Worm (Caenorhabditis elegans): ENCODE measurements around the gene xpo-1.

xpo-1 gene

ce11 chrV:7809320-7810256 is 4.7 kb downstream of the xpo-1 start, which contains the start of gene ZK742.3:
TSS of gene ZK742.3 (minus strand) at chrV:7809912.
- no peak for TF ChIP-seq fos-1 (tag; optimal IDR thresholded peaks at IDR 0.05)
- TF ChIP-seq pqm-1 (tag; optimal IDR thresholded peaks at IDR 0.05) = peak; percentile 57
- TF ChIP-seq ceh-16 (tag; optimal IDR thresholded peaks at IDR 0.05) = no peak
- TF ChIP-seq nhr-28 (tag; optimal IDR thresholded peaks at IDR 0.05) = no peak
- no peak for TF ChIP-seq nhr-12 (tag; optimal IDR thresholded peaks at IDR 0.05)
- TF ChIP-seq zag-1 (tag; optimal IDR thresholded peaks at IDR 0.05) = no peak
- TF ChIP-seq jun-1 (tag; optimal IDR thresholded peaks at IDR 0.05) = no peak
- no peak for TF ChIP-seq elt-3 (tag; optimal IDR thresholded peaks at IDR 0.05)
- peak; percentile 59 for TF ChIP-seq elt-2 (tag; optimal IDR thresholded peaks at IDR 0.05)
- TF ChIP-seq pha-4 (tag; optimal IDR thresholded peaks at IDR 0.05) = peak; percentile 31
- no peak for TF ChIP-seq egl-27 (tag; optimal IDR thresholded peaks at IDR 0.05)

ce11 chrV:7810591-7810990 is 5.7 kb downstream of the xpo-1 start:
- no peak for TF ChIP-seq hmg-11 (tag; optimal IDR thresholded peaks at IDR 0.05)
- TF ChIP-seq ztf-4 (tag; optimal IDR thresholded peaks at IDR 0.05) = no peak
- no peak for TF ChIP-seq daf-12 (tag; optimal IDR thresholded peaks at IDR 0.05)
- no peak for TF ChIP-seq nfya-1 (tag; optimal IDR thresholded peaks at IDR 0.05; ENCODE audit: insufficient read depth)
- TF ChIP-seq jun-1 (tag; optimal IDR thresholded peaks at IDR 0.05) = no peak
- TF ChIP-seq nhr-25 (tag; optimal IDR thresholded peaks at IDR 0.05) = no peak
- TF ChIP-seq egl-27 (tag; optimal IDR thresholded peaks at IDR 0.05) = no peak
- no peak for TF ChIP-seq lsy-12 (tag; optimal IDR thresholded peaks at IDR 0.05)
- TF ChIP-seq fos-1 (tag; optimal IDR thresholded peaks at IDR 0.05) = no peak
- no peak for TF ChIP-seq tbx-2 (tag; optimal IDR thresholded peaks at IDR 0.05)
- TF ChIP-seq nhr-28 (tag; optimal IDR thresholded peaks at IDR 0.05) = no peak
- no peak for TF ChIP-seq egl-5 (tag; optimal IDR thresholded peaks at IDR 0.05)

DNA sequence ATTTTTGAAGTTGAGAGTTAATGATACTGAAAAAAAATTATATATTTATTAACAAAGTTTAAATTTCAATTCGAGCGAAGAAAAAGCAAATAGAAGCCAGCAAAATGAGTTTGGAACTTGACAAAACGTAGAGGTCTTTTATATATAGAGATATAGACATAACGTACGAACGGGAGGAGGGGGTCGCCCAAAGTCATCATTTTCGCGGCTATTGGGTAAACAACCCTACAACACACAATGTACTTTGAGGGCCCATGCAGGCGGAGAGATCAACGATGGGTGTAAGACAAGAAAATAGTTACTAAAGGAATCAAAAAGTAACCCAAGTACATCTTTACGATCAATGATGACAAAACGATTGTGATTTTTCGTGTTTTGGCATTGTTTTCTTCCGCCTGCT is 6.9 kb downstream of the xpo-1 start, which contains the start of gene ZK742.4:
ZK742.4 (minus strand) TSS at position 35 of the 400 bp plus-strand sequence.
- TF ChIP-seq ceh-82 (tag; optimal IDR thresholded peaks at IDR 0.05) = no peak
- TF ChIP-seq pha-4 (tag; optimal IDR thresholded peaks at IDR 0.05) = peak; percentile 55
- TF ChIP-seq fos-1 (tag; optimal IDR thresholded peaks at IDR 0.05) = no peak
- TF ChIP-seq lin-39 (tag; optimal IDR thresholded peaks at IDR 0.05) = no peak
- TF ChIP-seq nhr-237 (tag; optimal IDR thresholded peaks at IDR 0.05) = no peak
- no peak for TF ChIP-seq ztf-11 (tag; optimal IDR thresholded peaks at IDR 0.05)
- TF ChIP-seq eor-1 (tag; optimal IDR thresholded peaks at IDR 0.05) = no peak

DNA sequence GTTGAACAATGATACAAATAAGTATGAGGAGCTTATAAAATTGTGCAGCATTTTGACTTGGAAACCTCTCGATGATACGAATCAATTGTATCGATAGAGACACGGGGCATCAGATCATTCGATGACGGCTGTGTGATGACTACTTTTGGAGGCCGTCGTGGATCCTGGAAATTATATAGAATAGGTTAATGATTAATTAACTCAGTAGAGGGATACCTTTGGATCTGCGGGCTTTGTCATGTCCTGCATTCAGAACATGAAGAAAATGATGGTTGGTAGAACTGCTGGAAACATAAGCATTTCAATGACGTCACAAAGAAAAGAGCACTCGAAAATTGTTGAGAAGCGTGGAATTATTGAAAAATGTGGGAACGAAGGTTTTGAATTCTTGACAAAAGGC is 9.7 kb downstream of the xpo-1 start, which contains the start of gene ZK742.6:
ZK742.6 (minus strand) TSS at position 342 of the 400 bp plus-strand sequence.
- TF ChIP-seq aly-2 (tag; optimal IDR thresholded peaks at IDR 0.05) = peak; percentile 73
- TF ChIP-seq elt-3 (tag; optimal IDR thresholded peaks at IDR 0.05) = no peak

- TF ChIP-seq daf-12 (tag; optimal IDR thresholded peaks at IDR 0.05) (no peak), lin-15B (tag; optimal IDR thresholded peaks at IDR 0.05) (no peak), ceh-28 (tag; optimal IDR thresholded peaks at IDR 0.05) (no peak), fkh-10 (GFP tag; optimal IDR thresholded peaks at IDR 0.05) (peak; percentile 24), pha-4 (tag; optimal IDR thresholded peaks at IDR 0.05) (no peak), nfya-1 (tag; optimal IDR thresholded peaks at IDR 0.05; ENCODE audit: insufficient read depth) (no peak), elt-2 (tag; optimal IDR thresholded peaks at IDR 0.05) (no peak), egl-27 (tag; optimal IDR thresholded peaks at IDR 0.05) (no peak), fos-1 (tag; optimal IDR thresholded peaks at IDR 0.05) (no peak), elt-1 (tag; optimal IDR thresholded peaks at IDR 0.05) (peak; percentile 11), nhr-77 (tag; optimal IDR thresholded peaks at IDR 0.05) (no peak)
Measured at ce11 chrV:7816486-7816885, 11.6 kb downstream of the xpo-1 start.

DNA sequence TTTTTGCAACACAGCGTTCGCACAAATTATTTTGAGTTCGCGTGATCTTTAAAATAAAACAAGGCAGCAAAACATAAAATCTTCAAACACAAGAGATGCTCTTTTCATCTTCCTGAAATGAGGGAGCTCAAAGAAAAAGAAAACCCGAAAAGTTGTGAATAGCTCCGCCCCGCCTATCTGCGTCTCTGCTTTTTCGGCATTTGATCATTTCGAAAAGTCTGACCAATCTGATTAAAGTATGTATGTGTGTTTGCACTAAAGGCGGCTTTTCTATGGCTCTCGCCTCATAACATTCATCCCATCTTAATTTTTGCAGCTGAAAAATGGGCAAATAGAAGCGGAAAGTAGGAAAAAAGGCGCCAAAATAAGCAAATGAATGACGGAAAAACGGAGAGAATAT is 14.7 kb downstream of the xpo-1 start:
- TF ChIP-seq ama-1 (optimal IDR thresholded peaks at IDR 0.05) = no peak
- TF ChIP-seq fkh-10 (GFP tag; optimal IDR thresholded peaks at IDR 0.05) = peak; percentile 14
- TF ChIP-seq nfya-1 (tag; optimal IDR thresholded peaks at IDR 0.05; ENCODE audit: insufficient read depth) = peak; percentile 21

All from whole organism, L3 larva.